Worm (Caenorhabditis elegans) whole organism, L1 larva: ENCODE data around the gene F16B3.3.

ENCODE experiments used
- C04F5.9 ChIP-seq: sonication (generic microtip); optimal IDR thresholded peaks from 2 replicates; lab custom pipeline; 2016; ENCODE audit warnings: missing genetic modification characterization, missing compliant biosample characterization
- skn-1 ChIP-seq: fragments of 150-350 bp; optimal IDR thresholded peaks from 2 replicates; lab custom pipeline; 2014; ENCODE audit warnings: missing biosample characterization, missing genetic modification characterization

DNA sequence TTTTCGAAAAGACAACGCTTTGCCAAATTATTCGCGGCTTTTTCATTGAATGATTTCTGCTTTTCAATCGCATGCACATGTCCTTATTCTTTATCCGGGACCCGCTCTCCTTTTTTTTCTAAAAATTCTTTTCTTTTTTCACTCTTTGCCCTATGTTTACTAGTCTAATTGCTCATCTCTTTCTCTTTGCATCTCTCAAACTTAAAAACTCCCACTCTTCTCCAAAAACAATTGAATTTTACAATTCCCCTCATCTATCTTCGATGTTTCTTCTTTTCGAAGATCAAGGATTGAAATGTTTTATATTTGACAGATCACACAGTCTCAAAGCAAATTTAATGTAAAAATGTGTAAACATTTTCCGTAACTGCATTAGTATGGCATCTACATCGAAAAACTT, 20.0 kb upstream of the F16B3.3 start:
- TF ChIP-seq C04F5.9 (tag; lab: Kevin White, UChicago) (no peak), skn-1 (tag; lab: Kevin White, UChicago) (no peak)
